Worm (Caenorhabditis elegans) whole organism, L2 larva: ENCODE data around the gene H25K10.1.
"Not testable (repeated sequence)": the region's sequence is repeated elsewhere in the genome, so short reads cannot be mapped to it uniquely, and the experiment has no call there.

Experiments used
- ama-1 ChIP-seq: fragments of 150-350 bp; optimal IDR thresholded peaks from 2 replicates; lab custom pipeline; 2018; ENCODE audit warnings: inconsistent platforms
- lin-13 ChIP-seq: fragments of 150-350 bp; optimal IDR thresholded peaks from 2 replicates; lab custom pipeline; 2014; ENCODE audit warnings: missing biosample characterization, missing genetic modification reagents, missing genetic modification characterization
- nhr-237 ChIP-seq: fragments of 150-350 bp; optimal IDR thresholded peaks from 2 replicates; lab custom pipeline; 2014; ENCODE audit warnings: missing biosample characterization, missing genetic modification characterization
- skn-1 ChIP-seq: sonication (generic microtip); optimal IDR thresholded peaks from 2 replicates; lab custom pipeline; 2017; ENCODE audit warnings: missing biosample characterization, missing genetic modification characterization
- snpc-4 ChIP-seq: fragments of 150-350 bp; optimal IDR thresholded peaks from 2 replicates; lab custom pipeline; 2014; ENCODE audit warnings: missing biosample characterization, missing genetic modification characterization
- unc-39 ChIP-seq: fragments of 150-350 bp; optimal IDR thresholded peaks from 2 replicates; lab custom pipeline; 2014; ENCODE audit warnings: missing biosample characterization, missing genetic modification characterization
- unc-62 ChIP-seq: fragments of 150-350 bp; optimal IDR thresholded peaks from 2 replicates; lab custom pipeline; 2014; ENCODE audit warnings: missing biosample characterization, missing genetic modification reagents, missing genetic modification characterization
- zag-1 ChIP-seq: fragments of 150-350 bp; optimal IDR thresholded peaks from 2 replicates; lab custom pipeline; 2014; ENCODE audit warnings: missing biosample characterization, missing genetic modification characterization

ce11 chrIV:16167331-16167730 lies 34.8 kb upstream of the H25K10.1 start:
- TF ChIP-seq nhr-237; unc-62 (GFP tag; lab: Kevin White, UChicago); snpc-4 (tag; lab: Kevin White, UChicago); lin-13 (GFP tag; lab: Kevin White, UChicago); skn-1 (tag; lab: Kevin White, UChicago); ama-1; zag-1 (tag; lab: Kevin White, UChicago); unc-39 (tag; lab: Kevin White, UChicago): not testable (repeated sequence)
